Worm (Caenorhabditis elegans) whole organism, late embryonic: ENCODE measurements around the gene hsp-16.2.

Experiments used
- fkh-10 ChIP-seq: fragments of 150-350 bp; optimal IDR thresholded peaks from 2 replicates; lab custom pipeline; 2014; ENCODE audit warnings: missing biosample characterization, missing genetic modification reagents, missing genetic modification characterization
- nfya-1 ChIP-seq: sonication (generic microtip); optimal IDR thresholded peaks from 2 replicates; lab custom pipeline; 2017; ENCODE audit warnings: missing genetic modification characterization, mild to moderate bottlenecking, missing compliant biosample characterization, antibody characterized with exemption, moderate library complexity
- pax-1 ChIP-seq: fragments of 150-350 bp; optimal IDR thresholded peaks from 2 replicates; lab custom pipeline; 2014; ENCODE audit warnings: missing biosample characterization, missing genetic modification characterization
- tbx-7 ChIP-seq: sonication (generic microtip); optimal IDR thresholded peaks from 2 replicates; lab custom pipeline; 2016; ENCODE audit warnings: missing genotype, missing genetic modification characterization, missing compliant biosample characterization
- ttx-3 ChIP-seq: sonication (generic microtip); optimal IDR thresholded peaks from 2 replicates; lab custom pipeline; 2016; ENCODE audit warnings: missing genetic modification reagents, missing genetic modification characterization, missing compliant biosample characterization

DNA sequence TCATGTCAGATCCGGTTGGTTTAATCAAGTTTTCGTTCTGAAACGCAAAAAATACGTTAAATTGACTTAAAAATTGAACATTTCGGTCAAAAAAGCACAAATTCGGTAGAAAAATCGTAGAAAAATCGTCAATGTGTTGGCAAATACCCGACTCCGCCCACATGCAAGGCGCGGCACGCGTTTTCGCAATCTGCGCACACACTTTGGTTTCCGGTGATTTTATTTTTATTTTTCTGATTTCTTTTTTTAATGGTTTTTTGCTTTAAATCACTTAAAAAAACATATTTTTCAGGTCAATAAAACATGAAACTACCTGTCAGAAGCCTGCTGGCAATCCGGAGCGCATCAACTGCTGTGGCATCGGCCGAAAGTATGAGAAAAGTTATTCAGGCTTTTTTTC lies 16.5 kb upstream of the hsp-16.2 start, which contains the start of the genes gly-7 and mrpl-39:
- TF ChIP-seq nfya-1 (tag; lab: Kevin White, UChicago): peak; percentile 59
- TF ChIP-seq pax-1 (tag; lab: Kevin White, UChicago): no peak
- TF ChIP-seq tbx-7 (tag; lab: Kevin White, UChicago): no peak
- TF ChIP-seq ttx-3 (tag; lab: Kevin White, UChicago): peak; percentile 27
- no peak for TF ChIP-seq fkh-10
